Worm (Caenorhabditis elegans): ENCODE data around the gene mrpl-37.

The mrpl-37 gene

DNA sequence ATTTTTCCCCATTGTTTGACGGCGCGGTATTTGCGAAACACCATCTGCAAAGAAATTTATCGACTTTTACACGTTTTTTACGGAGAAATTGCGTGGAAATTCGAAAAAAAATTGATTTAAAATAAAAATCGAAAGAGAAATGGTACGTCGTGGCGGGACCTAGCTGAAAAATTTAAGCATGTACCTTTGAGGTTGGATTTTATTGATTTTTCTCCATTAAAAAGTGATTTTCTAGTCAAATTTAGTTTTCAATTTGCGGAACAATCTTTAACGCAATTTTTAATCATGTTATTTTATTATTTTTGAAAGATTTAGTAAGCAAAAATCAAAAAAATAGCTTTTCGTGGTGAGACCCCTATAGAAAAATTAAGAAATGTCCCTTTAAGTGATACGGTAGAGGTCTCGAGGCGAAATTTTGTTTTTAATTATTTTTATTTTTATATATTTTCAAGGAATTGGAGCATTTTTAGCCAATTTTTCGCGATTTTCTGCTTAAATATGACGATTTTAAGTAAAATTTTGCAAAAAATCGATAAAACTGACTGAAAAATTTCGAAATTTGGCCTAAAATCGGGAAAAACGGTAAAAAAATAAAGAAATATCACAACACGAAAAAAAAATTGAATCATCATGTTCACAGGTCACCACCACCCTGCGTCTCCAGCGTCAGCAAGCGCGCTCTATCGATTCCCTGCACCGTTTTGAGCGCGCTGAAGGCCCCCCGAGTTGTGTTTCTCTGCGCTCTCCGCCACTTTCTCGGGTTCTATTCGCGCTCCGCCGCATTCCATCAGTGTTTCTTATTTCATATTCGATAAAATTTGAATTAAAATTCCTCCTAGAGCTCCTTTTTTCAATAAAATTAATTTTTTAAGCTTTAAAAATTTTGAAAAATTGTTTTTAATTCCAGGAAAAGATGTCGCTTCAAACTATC is at the start of gene mrpl-37, which contains the start of gene lin-38:
mrpl-37 (minus strand) TSS at position 51 of the 931 bp plus-strand sequence.
lin-38 (plus strand) TSS at position 908 of the 931 bp plus-strand sequence.
- TF ChIP-seq nhr-237 (tag; optimal IDR thresholded peaks at IDR 0.05) (no peak), nhr-23 (tag; optimal IDR thresholded peaks at IDR 0.05) (peak; percentile 67), nfya-1 (tag; optimal IDR thresholded peaks at IDR 0.05; ENCODE audit: insufficient read depth) (peak; percentile 83), lin-15B (tag; optimal IDR thresholded peaks at IDR 0.05) (peak; percentile 97), pha-4 (tag; optimal IDR thresholded peaks at IDR 0.05) (peak; percentile 88), elt-1 (tag; optimal IDR thresholded peaks at IDR 0.05) (peak; percentile 51), nhr-43 (tag; optimal IDR thresholded peaks at IDR 0.05; ENCODE audit: poor library complexity, severe bottlenecking) (no peak), lin-39 (tag; optimal IDR thresholded peaks at IDR 0.05) (peak; percentile 91), hmg-11 (tag; optimal IDR thresholded peaks at IDR 0.05) (peak; percentile 72), nhr-76 (tag; optimal IDR thresholded peaks at IDR 0.05) (no peak), ztf-11 (tag; optimal IDR thresholded peaks at IDR 0.05) (no peak), nhr-67 (tag; optimal IDR thresholded peaks at IDR 0.05) (no peak), fos-1 (tag; optimal IDR thresholded peaks at IDR 0.05) (no peak), nhr-77 (tag; optimal IDR thresholded peaks at IDR 0.05) (no peak), snpc-4 (tag; optimal IDR thresholded peaks at IDR 0.05) (peak; percentile 79), nhr-25 (tag; optimal IDR thresholded peaks at IDR 0.05) (peak; percentile 61), elt-2 (tag; optimal IDR thresholded peaks at IDR 0.05) (peak; percentile 47)

DNA sequence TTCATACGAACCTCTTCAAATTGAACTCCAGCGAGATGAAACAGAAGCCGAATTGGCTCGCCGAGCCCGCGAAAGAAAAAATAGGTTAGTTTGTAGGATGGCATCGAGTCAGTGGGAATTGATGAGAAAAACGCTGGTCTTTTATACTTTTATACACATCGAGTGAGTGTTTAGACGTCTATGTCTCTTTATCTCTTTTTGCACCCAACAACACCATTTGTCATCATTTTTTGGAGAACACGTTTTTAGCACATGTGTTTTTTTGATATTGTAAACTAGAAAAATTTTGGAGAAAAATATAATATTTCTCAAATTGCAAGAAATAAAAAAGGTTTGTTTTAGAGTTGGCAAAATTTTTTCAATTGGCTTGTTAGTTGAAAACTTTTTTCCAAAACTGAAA is 49.5 kb upstream of the mrpl-37 start, which contains the start of gene gst-16:
gst-16 (minus strand) TSS at position 111 of the 400 bp plus-strand sequence.
- TF ChIP-seq lin-15B (tag; optimal IDR thresholded peaks at IDR 0.05) (no peak), skn-1 (tag; optimal IDR thresholded peaks at IDR 0.05) (peak; percentile 93)

DNA sequence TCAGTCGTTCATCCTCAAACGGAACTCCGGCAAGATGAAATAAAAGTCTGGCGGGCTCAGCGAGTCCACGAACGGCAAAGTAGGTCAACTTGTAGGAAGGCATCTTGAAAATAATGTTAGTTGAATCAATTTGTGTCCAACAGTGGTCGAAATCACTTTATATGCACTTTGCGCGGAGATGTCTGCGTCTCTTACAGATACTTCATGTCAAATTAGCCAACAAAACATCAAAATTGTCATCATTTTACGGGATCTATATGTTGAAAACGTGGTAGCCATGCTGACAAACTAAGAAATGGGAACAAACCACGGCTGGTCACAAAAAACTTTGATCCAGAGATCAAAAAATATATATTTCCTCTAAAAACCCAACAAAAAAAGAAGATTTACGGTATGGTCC is 42.9 kb upstream of the mrpl-37 start, which contains the start of gene gst-12:
gst-12 (minus strand) TSS at position 254 of the 400 bp plus-strand sequence.
- TF ChIP-seq unc-39 (tag; optimal IDR thresholded peaks at IDR 0.05): no peak
- peak; percentile 60 for TF ChIP-seq nhr-23 (tag; optimal IDR thresholded peaks at IDR 0.05)
- peak; percentile 29 for TF ChIP-seq nhr-25 (tag; optimal IDR thresholded peaks at IDR 0.05)
- TF ChIP-seq mml-1 (tag; optimal IDR thresholded peaks at IDR 0.05): no peak
- no peak for TF ChIP-seq R02D3.7 (tag; optimal IDR thresholded peaks at IDR 0.05)
- no peak for TF ChIP-seq ama-1 (optimal IDR thresholded peaks at IDR 0.05)
- TF ChIP-seq egl-5 (tag; optimal IDR thresholded peaks at IDR 0.05): no peak
- no peak for TF ChIP-seq fkh-10 (GFP tag; optimal IDR thresholded peaks at IDR 0.05)
- TF ChIP-seq nhr-237 (tag; optimal IDR thresholded peaks at IDR 0.05): no peak
- TF ChIP-seq nhr-43 (tag; optimal IDR thresholded peaks at IDR 0.05; ENCODE audit: poor library complexity, severe bottlenecking): peak; percentile 51
- no peak for TF ChIP-seq ceh-82 (tag; optimal IDR thresholded peaks at IDR 0.05)
- TF ChIP-seq ztf-4 (tag; optimal IDR thresholded peaks at IDR 0.05): no peak

DNA sequence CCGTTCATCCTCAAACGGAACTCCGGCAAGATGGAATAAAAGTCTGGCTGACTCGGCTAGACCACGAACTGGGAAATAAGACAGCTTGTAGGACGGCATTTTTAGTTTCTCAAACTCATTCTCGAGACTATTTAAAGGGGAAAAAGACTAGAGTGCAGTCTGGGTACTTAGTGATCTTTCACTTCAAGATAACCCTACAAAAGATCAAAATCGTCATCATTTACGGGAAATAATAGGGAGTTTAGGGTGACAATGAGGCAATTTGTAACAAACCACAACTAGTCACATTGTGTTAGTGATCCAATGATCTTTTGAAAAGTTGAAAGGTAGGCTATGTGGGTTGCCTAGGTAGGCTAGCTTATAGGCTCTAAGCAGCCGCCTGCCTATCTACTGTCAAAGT is 41.1 kb upstream of the mrpl-37 start, which contains the start of gene gst-14:
gst-14 (minus strand) TSS at position 101 of the 400 bp plus-strand sequence.
- TF ChIP-seq unc-62 (GFP tag; optimal IDR thresholded peaks at IDR 0.05) (no peak), ZK546.5 (tag; optimal IDR thresholded peaks at IDR 0.05) (no peak), nhr-77 (tag; optimal IDR thresholded peaks at IDR 0.05) (no peak), elt-2 (tag; optimal IDR thresholded peaks at IDR 0.05) (no peak)

DNA sequence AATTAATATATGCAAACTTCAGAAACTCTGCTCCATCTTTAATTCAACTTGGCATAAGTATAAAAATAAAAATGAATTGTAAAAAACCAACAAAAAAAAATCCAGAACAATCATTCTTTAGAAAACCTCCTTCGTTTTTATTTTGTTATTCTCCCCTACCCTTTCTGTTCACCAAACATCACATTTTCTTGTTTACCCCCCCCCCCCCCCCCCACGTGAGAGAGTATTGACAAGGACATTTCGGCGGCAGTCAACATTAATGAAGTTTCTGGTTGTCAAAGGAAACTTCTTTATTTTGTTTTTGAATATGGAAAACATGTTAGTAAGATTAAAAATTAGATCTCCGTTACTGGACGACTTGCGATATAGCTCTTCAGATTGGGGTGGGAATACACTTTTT is 39.6 kb upstream of the mrpl-37 start:
- TF ChIP-seq pha-4 (tag; optimal IDR thresholded peaks at IDR 0.05) (peak; percentile 72), R02D3.7 (tag; optimal IDR thresholded peaks at IDR 0.05) (no peak)

DNA sequence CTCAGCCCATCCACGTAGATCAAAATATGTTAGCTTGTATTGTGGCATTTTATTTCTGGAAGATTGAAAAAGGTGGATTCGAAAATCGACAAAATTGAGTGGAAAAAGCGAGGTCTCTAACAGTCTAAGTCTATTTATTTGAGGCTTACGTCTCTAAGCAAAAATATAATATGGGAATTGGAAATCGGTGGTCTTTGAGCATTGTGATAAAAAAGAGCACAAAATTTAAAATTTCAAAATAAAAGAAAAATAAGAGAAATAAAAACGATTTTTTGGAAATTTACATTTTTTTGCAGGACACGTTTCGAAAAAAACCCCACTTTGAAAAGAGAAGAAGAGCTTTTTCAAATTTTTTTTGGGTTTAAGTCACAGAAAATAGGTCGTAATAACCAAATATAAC is 38.2 kb upstream of the mrpl-37 start, which contains the start of gene gst-15:
gst-15 (minus strand) TSS at position 101 of the 400 bp plus-strand sequence.
- TF ChIP-seq unc-62 (GFP tag; optimal IDR thresholded peaks at IDR 0.05) (no peak), aly-2 (tag; optimal IDR thresholded peaks at IDR 0.05) (no peak), R02D3.7 (tag; optimal IDR thresholded peaks at IDR 0.05) (no peak), egl-27 (tag; optimal IDR thresholded peaks at IDR 0.05) (no peak), fkh-10 (GFP tag; optimal IDR thresholded peaks at IDR 0.05) (no peak), pha-4 (tag; optimal IDR thresholded peaks at IDR 0.05) (no peak), ztf-11 (tag; optimal IDR thresholded peaks at IDR 0.05) (no peak)

Data from whole organism, L3 larva.